Worm (Caenorhabditis elegans) whole organism, L4 larva: ENCODE measurements around the gene dyla-1.

Experiments used
- T26A8.4 ChIP-seq: fragments of 200-800 bp; sonication (Bioruptor generic); IDR thresholded peaks from 2 replicates; pipeline ENCODE4 v1.3.6; 2022; ENCODE audit warnings: missing genetic modification characterization, missing compliant biosample characterization
- aha-1 ChIP-seq: fragments of 150-350 bp; peaks from one replicate; lab custom pipeline; 2014; ENCODE audit warnings: missing biosample characterization, missing genetic modification characterization
- ceh-82 ChIP-seq: sonication (generic microtip); optimal IDR thresholded peaks from 2 replicates; lab custom pipeline; 2017; ENCODE audit warnings: missing biosample characterization, missing genetic modification characterization
- ces-1 ChIP-seq: fragments of 150-350 bp; sonication (generic microtip); optimal IDR thresholded peaks from 4 replicates; lab custom pipeline; 2014; ENCODE audit warnings: missing biosample characterization, missing genetic modification reagents, missing genetic modification characterization
- ctbp-1 ChIP-seq: fragments of 200-800 bp; sonication (Bioruptor generic); IDR thresholded peaks from 2 replicates; pipeline ENCODE4 v1.3.6; 2022; ENCODE audit warnings: missing genetic modification reagents, missing genetic modification characterization, missing compliant biosample characterization
- egl-27 ChIP-seq: sonication (generic microtip); optimal IDR thresholded peaks from 3 replicates; lab custom pipeline; 2017; ENCODE audit warnings: missing biosample characterization, missing genetic modification reagents, missing genetic modification characterization
- fkh-10 ChIP-seq: fragments of 150-350 bp; optimal IDR thresholded peaks from 2 replicates; lab custom pipeline; 2014; ENCODE audit warnings: missing biosample characterization, missing genetic modification reagents, missing genetic modification characterization
- nhr-77 ChIP-seq: fragments of 150-350 bp; optimal IDR thresholded peaks from 2 replicates; lab custom pipeline; 2014; ENCODE audit warnings: missing biosample characterization, missing genetic modification characterization
- snpc-4 ChIP-seq: fragments of 150-350 bp; optimal IDR thresholded peaks from 2 replicates; lab custom pipeline; 2014; ENCODE audit warnings: missing biosample characterization, missing genetic modification characterization
- unc-39 ChIP-seq: sonication (generic microtip); optimal IDR thresholded peaks from 2 replicates; lab custom pipeline; 2017; ENCODE audit warnings: missing biosample characterization, missing genetic modification characterization
- unc-62 ChIP-seq, 3 experiments: fragments of 150-350 bp in 1 of 3; sonication (generic microtip); optimal IDR thresholded peaks in 2 of 3; peaks in 1 of 3; 1 replicate in 1 of 3; 2 replicates in 2 of 3; lab custom pipeline; 2014 to 2017; ENCODE audit warnings: missing biosample characterization in 3 of 3, missing genetic modification characterization in 3 of 3, missing genetic modification reagents in 3 of 3, missing genotype in 1 of 3
- zip-2 ChIP-seq: fragments of 150-350 bp; optimal IDR thresholded peaks from 2 replicates; lab custom pipeline; 2014; ENCODE audit warnings: missing biosample characterization, missing genetic modification characterization

DNA sequence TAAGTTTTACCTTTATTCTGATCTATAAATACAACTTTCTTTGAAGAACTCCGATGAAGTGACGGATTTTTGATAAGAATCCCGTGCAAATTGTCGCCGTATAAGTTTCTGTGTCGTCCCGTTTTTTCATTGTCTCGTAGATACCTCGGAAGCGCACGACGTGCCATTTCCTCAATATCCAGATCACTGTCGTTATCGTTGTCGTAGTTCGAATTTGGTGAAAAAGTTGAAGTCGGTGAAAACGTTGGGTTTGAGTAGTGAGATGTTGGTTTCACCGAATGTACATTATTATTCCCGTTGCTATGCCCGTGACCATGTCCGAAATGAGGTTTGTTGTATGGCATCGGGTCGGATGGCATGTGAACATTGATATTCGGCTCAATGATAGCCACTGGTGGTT, 31.1 kb upstream of the dyla-1 start:
- TF ChIP-seq fkh-10, result no peak
- no peak for TF ChIP-seq egl-27 (tag; lab: Kevin White, UChicago)
- TF ChIP-seq zip-2, result no peak
- TF ChIP-seq nhr-77 (tag; lab: Kevin White, UChicago), result no peak
- no peak for TF ChIP-seq unc-62 (GFP tag; optimal IDR thresholded peaks at IDR 0.05 in 1 of 2; lab: Kevin White, UChicago)
- no peak for TF ChIP-seq unc-62 (tag; optimal IDR thresholded peaks at IDR 0.05; lab: Kevin White, UChicago)
- TF ChIP-seq T26A8.4 (GFP tag; lab: Robert Waterston, UW), result no peak
- TF ChIP-seq ceh-82 (tag; lab: Kevin White, UChicago), result no peak
- no peak for TF ChIP-seq ctbp-1
- no peak for TF ChIP-seq unc-39 (tag; lab: Kevin White, UChicago)
- TF ChIP-seq snpc-4 (tag; lab: Kevin White, UChicago), result no peak
- TF ChIP-seq ces-1 (GFP tag; lab: Kevin White, UChicago), result no peak
- peak; percentile 95 for TF ChIP-seq aha-1 (tag; lab: Kevin White, UChicago)
